Fruit fly (Drosophila melanogaster) whole organism, embryonic: Measurements from ENCODE around the gene CG13377.

Experiments used
- Atf-2 ChIP-seq: fragments of 200-800 bp; sonication (Bioruptor generic); optimal IDR thresholded peaks from 2 replicates; lab custom pipeline; 2016; ENCODE audit warnings: missing biosample characterization, missing genetic modification characterization
- CG18619 ChIP-seq: fragments of 200-800 bp; sonication (Bioruptor generic); optimal IDR thresholded peaks from 3 replicates; lab custom pipeline; 2017; ENCODE audit warnings: missing biosample characterization, mild to moderate bottlenecking, missing genetic modification characterization
- CG4360 ChIP-seq: fragments of 200-800 bp; sonication (Bioruptor generic); IDR thresholded peaks from 2 replicates; pipeline ENCODE4 v1.3.6; 2022; ENCODE audit warnings: missing biosample characterization, missing genetic modification characterization
- CG6272 ChIP-seq: fragments of 200-800 bp; sonication (Bioruptor generic); IDR thresholded peaks from 2 replicates; pipeline ENCODE4 v1.3.6; 2022; ENCODE audit warnings: missing biosample characterization, missing genetic modification characterization
- CG7357 ChIP-seq: fragments of 200-800 bp; sonication (Bioruptor generic); IDR thresholded peaks from 3 replicates; pipeline ENCODE4 v1.3.6; 2022; ENCODE audit warnings: missing biosample characterization, missing genetic modification characterization
- dan ChIP-seq: fragments of 200-800 bp; sonication (Bioruptor generic); IDR thresholded peaks from 2 replicates; pipeline ENCODE4 v1.3.6; 2022; ENCODE audit warnings: missing biosample characterization, missing genetic modification characterization
- ems ChIP-seq: fragments of 200-800 bp; sonication (Bioruptor generic); optimal IDR thresholded peaks from 3 replicates; lab custom pipeline; 2016; ENCODE audit warnings: missing biosample characterization, missing genetic modification characterization
- fru ChIP-seq: fragments of >200 bp; optimal IDR thresholded peaks from 2 replicates; lab custom pipeline; 2017
- kni ChIP-seq: fragments of 200-800 bp; sonication (Bioruptor generic); optimal IDR thresholded peaks from 3 replicates; lab custom pipeline; 2017; ENCODE audit warnings: mild to moderate bottlenecking, missing biosample characterization, missing genetic modification reagents, missing genetic modification characterization
- psq ChIP-seq: fragments of 200-800 bp; sonication (Bioruptor generic); optimal IDR thresholded peaks from 2 replicates; lab custom pipeline; 2017; ENCODE audit warnings: missing biosample characterization, missing genetic modification characterization

DNA sequence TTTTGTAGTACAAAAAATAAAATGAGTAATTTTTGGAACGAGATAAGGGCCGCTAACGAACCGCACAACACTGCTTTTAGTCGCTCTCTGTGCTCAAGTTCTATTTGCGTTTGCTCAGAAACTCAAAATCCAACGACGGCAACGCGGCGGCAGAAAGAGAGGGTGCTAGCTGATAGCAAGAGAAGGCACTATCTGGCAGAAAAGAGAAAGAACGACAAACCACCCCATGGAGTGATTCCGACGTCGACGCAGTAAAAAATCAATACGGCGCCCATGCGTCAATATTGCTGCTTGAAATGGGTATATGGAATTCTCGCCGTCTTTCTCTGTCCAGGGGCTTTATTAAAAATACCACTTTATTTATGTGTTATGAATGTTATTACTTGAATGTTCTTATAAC, 12.3 kb upstream of the CG13377 start:
- TF ChIP-seq dan (GFP tag; lab: Robert Waterston, UW) (no peak), CG18619 (GFP tag; lab: Kevin White, UChicago) (no peak), ems (no peak), Atf-2 (GFP tag; lab: Kevin White, UChicago) (no peak), psq (GFP tag; lab: Kevin White, UChicago) (no peak), kni (GFP tag; lab: Kevin White, UChicago) (no peak), fru (lab: Kevin White, UChicago) (no peak), CG7357 (GFP tag; lab: Robert Waterston, UW) (no peak), CG6272 (GFP tag; lab: Robert Waterston, UW) (no peak), CG4360 (no peak)
